Worm (Caenorhabditis elegans) whole organism, young adult: Measurements from ENCODE around the gene tiar-2.

ENCODE experiments used
- B0261.1 ChIP-seq: sonication (generic microtip); optimal IDR thresholded peaks from 2 replicates; lab custom pipeline; 2016; ENCODE audit warnings: mild to moderate bottlenecking, missing genetic modification characterization, moderate library complexity, missing compliant biosample characterization
- C17E4.6 ChIP-seq: fragments of 200-800 bp; sonication (Bioruptor generic); IDR thresholded peaks from 2 replicates; pipeline ENCODE4 v1.3.6; 2022; ENCODE audit warnings: missing genetic modification reagents, missing genetic modification characterization, missing compliant biosample characterization
- F23B12.7 ChIP-seq: sonication (generic microtip); optimal IDR thresholded peaks from 2 replicates; lab custom pipeline; 2017; ENCODE audit warnings: missing genetic modification characterization, mild to moderate bottlenecking, missing compliant biosample characterization, antibody characterized with exemption, moderate library complexity; ENCODE audit not compliant: insufficient read depth
- F49E8.2 ChIP-seq: sonication (generic microtip); optimal IDR thresholded peaks from 3 replicates; lab custom pipeline; 2017; ENCODE audit warnings: missing genetic modification characterization, mild to moderate bottlenecking, missing compliant biosample characterization, antibody characterized with exemption, moderate library complexity; ENCODE audit not compliant: insufficient read depth
- F52B5.7 ChIP-seq: sonication (generic microtip); optimal IDR thresholded peaks from 2 replicates; lab custom pipeline; 2016; ENCODE audit warnings: mild to moderate bottlenecking, missing genetic modification characterization, missing compliant biosample characterization
- F57C9.4 ChIP-seq: sonication (generic microtip); optimal IDR thresholded peaks from 2 replicates; lab custom pipeline; 2017; ENCODE audit warnings: mild to moderate bottlenecking, missing genetic modification characterization, missing compliant biosample characterization
- K11D2.4 ChIP-seq: fragments of 200-800 bp; sonication (Bioruptor generic); IDR thresholded peaks from 2 replicates; pipeline ENCODE4 v1.3.6; 2022; ENCODE audit warnings: missing genetic modification reagents, missing genetic modification characterization, missing compliant biosample characterization
- T07F8.4 ChIP-seq: sonication (generic microtip); optimal IDR thresholded peaks from 2 replicates; lab custom pipeline; 2016; ENCODE audit warnings: mild to moderate bottlenecking, missing genetic modification characterization, moderate library complexity, missing compliant biosample characterization
- Y53F4B.3 ChIP-seq: fragments of 200-800 bp; sonication (Bioruptor generic); IDR thresholded peaks from 2 replicates; pipeline ENCODE4 v1.3.6; 2022; ENCODE audit warnings: missing genetic modification reagents, missing genetic modification characterization, missing compliant biosample characterization
- Y56A3A.18 ChIP-seq: fragments of 200-800 bp; sonication (Bioruptor generic); IDR thresholded peaks from 2 replicates; pipeline ENCODE4 v1.3.6; 2022; ENCODE audit warnings: missing genetic modification reagents, missing genetic modification characterization, missing compliant biosample characterization
- Y95B8A.8 ChIP-seq: fragments of 200-800 bp; sonication (Bioruptor generic); IDR thresholded peaks from 2 replicates; pipeline ENCODE4 v1.3.6; 2022; ENCODE audit warnings: missing genetic modification reagents, missing genetic modification characterization, missing compliant biosample characterization
- akir-1 ChIP-seq: fragments of 200-800 bp; sonication (Bioruptor generic); optimal IDR thresholded peaks from 2 replicates; lab custom pipeline; 2018; ENCODE audit warnings: mild to moderate bottlenecking, missing genetic modification characterization, moderate library complexity, missing compliant biosample characterization
- atf-7 ChIP-seq: sonication (generic microtip); optimal IDR thresholded peaks from 2 replicates; lab custom pipeline; 2017; ENCODE audit warnings: mild to moderate bottlenecking, missing genetic modification characterization, missing compliant biosample characterization
- attf-3 ChIP-seq: fragments of 200-800 bp; sonication (Bioruptor generic); conservative IDR thresholded peaks from 2 replicates; pipeline ENCODE4 v1.3.6; 2022; ENCODE audit warnings: missing genetic modification reagents, missing genetic modification characterization, missing compliant biosample characterization
- bed-2 ChIP-seq: fragments of 200-800 bp; sonication (Bioruptor generic); IDR thresholded peaks from 2 replicates; pipeline ENCODE4 v1.3.6; 2022; ENCODE audit warnings: missing genetic modification reagents, missing genetic modification characterization, missing compliant biosample characterization
- ceh-100 ChIP-seq: fragments of 200-800 bp; sonication (Bioruptor generic); IDR thresholded peaks from 2 replicates; pipeline ENCODE4 v1.3.6; 2022; ENCODE audit warnings: missing genetic modification reagents, missing genetic modification characterization, missing compliant biosample characterization
- ceh-27 ChIP-seq: fragments of 200-800 bp; sonication (Bioruptor generic); optimal IDR thresholded peaks from 2 replicates; lab custom pipeline; 2018; ENCODE audit warnings: mild to moderate bottlenecking, missing genetic modification characterization, moderate library complexity, missing compliant biosample characterization
- ceh-91 ChIP-seq: fragments of 200-800 bp; sonication (Bioruptor generic); IDR thresholded peaks from 2 replicates; pipeline ENCODE4 v1.3.6; 2022; ENCODE audit warnings: missing genetic modification reagents, missing genetic modification characterization, missing compliant biosample characterization
- dox-1 ChIP-seq: fragments of 200-800 bp; sonication (Bioruptor generic); IDR thresholded peaks from 2 replicates; pipeline ENCODE4 v1.3.6; 2022; ENCODE audit warnings: missing genetic modification reagents, missing genetic modification characterization, missing compliant biosample characterization
- dpff-1 ChIP-seq: sonication (generic microtip); optimal IDR thresholded peaks from 2 replicates; lab custom pipeline; 2017; ENCODE audit warnings: mild to moderate bottlenecking, missing genetic modification characterization, missing compliant biosample characterization
- dpl-1 ChIP-seq: fragments of 150-350 bp; optimal IDR thresholded peaks from 2 replicates; lab custom pipeline; 2014; ENCODE audit warnings: missing biosample characterization, missing genetic modification reagents, missing genetic modification characterization
- egl-18 ChIP-seq: fragments of 200-800 bp; sonication (Bioruptor generic); IDR thresholded peaks from 2 replicates; pipeline ENCODE4 v1.3.6; 2022; ENCODE audit warnings: missing genetic modification reagents, missing genetic modification characterization, missing compliant biosample characterization
- egrh-3 ChIP-seq: fragments of 200-800 bp; sonication (Bioruptor generic); IDR thresholded peaks from 2 replicates; pipeline ENCODE4 v1.3.6; 2022; ENCODE audit warnings: missing genetic modification reagents, missing genetic modification characterization, missing compliant biosample characterization
- gei-17 ChIP-seq: fragments of 200-800 bp; sonication (Bioruptor generic); optimal IDR thresholded peaks from 2 replicates; lab custom pipeline; 2018; ENCODE audit warnings: mild to moderate bottlenecking, missing genetic modification characterization, missing compliant biosample characterization
- him-1 ChIP-seq: sonication (generic microtip); optimal IDR thresholded peaks from 2 replicates; lab custom pipeline; 2016; ENCODE audit warnings: missing genotype, missing genetic modification reagents, missing genetic modification characterization, missing compliant biosample characterization
- hlh-12 ChIP-seq: sonication (generic microtip); optimal IDR thresholded peaks from 2 replicates; lab custom pipeline; 2016; ENCODE audit warnings: missing genetic modification characterization, missing compliant biosample characterization
- hmg-20 ChIP-seq: fragments of 200-800 bp; sonication (Bioruptor generic); IDR thresholded peaks from 2 replicates; pipeline ENCODE4 v1.3.6; 2022; ENCODE audit warnings: missing genetic modification reagents, missing genetic modification characterization, missing compliant biosample characterization
- lag-1 ChIP-seq: fragments of 200-800 bp; sonication (Bioruptor generic); IDR thresholded peaks from 2 replicates; pipeline ENCODE4 v1.3.6; 2022; ENCODE audit warnings: missing genetic modification reagents, missing genetic modification characterization, missing compliant biosample characterization
- let-607 ChIP-seq, 2 experiments: fragments of 200-800 bp in 1 of 2; sonication (Bioruptor generic) in 1 of 2; sonication (generic microtip) in 1 of 2; optimal IDR thresholded peaks; 2 replicates each; lab custom pipeline; 2016 to 2018; ENCODE audit warnings: mild to moderate bottlenecking in 2 of 2, missing compliant biosample characterization in 2 of 2, missing genetic modification characterization in 2 of 2, moderate library complexity in 2 of 2, missing genotype in 1 of 2
- lin-35 ChIP-seq, 3 experiments: fragments of 150-350 bp in 2 of 3; sonication (generic microtip) in 1 of 3; optimal IDR thresholded peaks; 2 replicates each; lab custom pipeline; 2014 to 2018; ENCODE audit warnings: missing biosample characterization in 3 of 3, missing genetic modification characterization in 3 of 3, missing genetic modification reagents in 3 of 3
- lin-40 ChIP-seq: sonication (generic microtip); optimal IDR thresholded peaks from 2 replicates; lab custom pipeline; 2016; ENCODE audit warnings: missing genetic modification characterization, mild to moderate bottlenecking, missing compliant biosample characterization, missing genotype, missing genetic modification reagents
- madf-10 ChIP-seq: sonication (generic microtip); optimal IDR thresholded peaks from 2 replicates; lab custom pipeline; 2016; ENCODE audit warnings: mild to moderate bottlenecking, missing genetic modification characterization, missing compliant biosample characterization
- madf-6 ChIP-seq: fragments of 200-800 bp; sonication (Bioruptor generic); IDR thresholded peaks from 2 replicates; pipeline ENCODE4 v1.3.6; 2022; ENCODE audit warnings: missing genetic modification reagents, missing genetic modification characterization, missing compliant biosample characterization
- mxl-1 ChIP-seq: sonication (generic microtip); optimal IDR thresholded peaks from 2 replicates; lab custom pipeline; 2016; ENCODE audit warnings: missing genetic modification characterization, missing compliant biosample characterization
- nfyb-1 ChIP-seq: fragments of 200-800 bp; sonication (Bioruptor generic); IDR thresholded peaks from 2 replicates; pipeline ENCODE4 v1.3.6; 2022; ENCODE audit warnings: missing genetic modification reagents, missing genetic modification characterization, missing compliant biosample characterization
- nhr-80 ChIP-seq: sonication (generic microtip); optimal IDR thresholded peaks from 2 replicates; lab custom pipeline; 2016; ENCODE audit warnings: missing genetic modification characterization, missing compliant biosample characterization
- rcor-1 ChIP-seq: fragments of 200-800 bp; sonication (Bioruptor generic); IDR thresholded peaks from 2 replicates; pipeline ENCODE4 v1.3.6; 2022; ENCODE audit warnings: missing genetic modification reagents, missing genetic modification characterization, missing compliant biosample characterization
- rec-8 ChIP-seq, 2 experiments: sonication (generic microtip); optimal IDR thresholded peaks; 2 replicates each; lab custom pipeline; 2016; ENCODE audit warnings: mild to moderate bottlenecking in 2 of 2, missing genetic modification characterization in 2 of 2, missing genetic modification reagents in 2 of 2, missing genotype in 2 of 2, missing biosample characterization in 1 of 2, missing compliant biosample characterization in 1 of 2, moderate library complexity in 1 of 2
- rpc-1 ChIP-seq, 2 experiments: fragments of 150-350 bp in 1 of 2; sonication (generic microtip) in 1 of 2; optimal IDR thresholded peaks; 2 replicates each; lab custom pipeline; 2014 to 2018; ENCODE audit warnings: missing biosample characterization in 1 of 2, missing genetic modification characterization in 1 of 2, missing genetic modification reagents in 1 of 2, missing genotype in 1 of 2
- sea-2 ChIP-seq: fragments of 200-800 bp; sonication (Bioruptor generic); IDR thresholded peaks from 2 replicates; pipeline ENCODE4 v1.3.6; 2022; ENCODE audit warnings: missing genetic modification characterization, missing compliant biosample characterization
- snpc-4 ChIP-seq, 5 experiments: fragments of 150-350 bp in 1 of 5; sonication (generic microtip) in 4 of 5; optimal IDR thresholded peaks; 2 replicates each; lab custom pipeline; 2014 to 2018; ENCODE audit warnings: missing genetic modification characterization in 5 of 5, missing biosample characterization in 3 of 5, antibody characterized with exemption in 2 of 5, mild to moderate bottlenecking in 2 of 5, missing compliant biosample characterization in 2 of 5, missing genotype in 2 of 5, moderate library complexity in 2 of 5, missing genetic modification reagents in 1 of 5
- somi-1 ChIP-seq: fragments of 200-800 bp; sonication (Bioruptor generic); optimal IDR thresholded peaks from 2 replicates; lab custom pipeline; 2018; ENCODE audit warnings: mild to moderate bottlenecking, missing genetic modification characterization, missing compliant biosample characterization
- unc-130 ChIP-seq: sonication (generic microtip); optimal IDR thresholded peaks from 2 replicates; lab custom pipeline; 2016; ENCODE audit warnings: missing genetic modification reagents, missing genetic modification characterization, missing compliant biosample characterization
- xnd-1 ChIP-seq: sonication (generic microtip); optimal IDR thresholded peaks from 2 replicates; lab custom pipeline; 2016; ENCODE audit warnings: missing genotype, missing genetic modification reagents, missing genetic modification characterization, missing compliant biosample characterization
- zfh-2 ChIP-seq: fragments of 200-800 bp; sonication (Bioruptor generic); conservative IDR thresholded peaks from 2 replicates; pipeline ENCODE4 v1.3.6; 2022; ENCODE audit warnings: missing genetic modification reagents, missing genetic modification characterization, missing compliant biosample characterization
- ztf-22 ChIP-seq: fragments of 200-800 bp; sonication (Bioruptor generic); optimal IDR thresholded peaks from 2 replicates; lab custom pipeline; 2018; ENCODE audit warnings: mild to moderate bottlenecking, missing genetic modification characterization, moderate library complexity, missing compliant biosample characterization

The tiar-2 gene

DNA sequence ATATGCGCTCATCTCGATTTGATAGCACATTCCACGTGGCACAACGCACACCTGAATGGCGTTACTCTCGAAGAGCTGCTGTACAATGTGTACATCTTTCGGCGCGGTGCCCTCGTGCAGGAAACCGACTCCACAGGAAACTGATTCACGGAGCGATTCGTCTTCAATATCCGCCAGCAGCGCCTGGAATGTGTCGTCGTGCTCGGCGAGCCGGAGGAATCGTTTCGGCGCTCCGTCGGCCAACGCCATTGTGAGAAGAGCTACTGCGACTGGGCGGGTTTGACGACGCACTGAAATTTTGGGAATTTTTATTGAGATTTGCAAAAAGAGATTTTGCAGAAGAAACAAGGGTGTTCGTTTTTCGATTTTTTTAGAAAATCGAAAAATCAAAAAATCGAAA is 38.5 kb upstream of the tiar-2 start:
- TF ChIP-seq egrh-3 (GFP tag; lab: Robert Waterston, UW) (peak; percentile 27; the same call in 1 of the 2 replicates), zfh-2 (peak; percentile 73), F52B5.7 (tag; lab: Kevin White, UChicago) (peak; percentile 19), K11D2.4 (no peak), dox-1 (GFP tag; lab: Robert Waterston, UW) (0 out of 2 replicates have a peak, but pooled peaks have one; percentile 10), him-1 (tag; lab: Kevin White, UChicago) (no peak)

DNA sequence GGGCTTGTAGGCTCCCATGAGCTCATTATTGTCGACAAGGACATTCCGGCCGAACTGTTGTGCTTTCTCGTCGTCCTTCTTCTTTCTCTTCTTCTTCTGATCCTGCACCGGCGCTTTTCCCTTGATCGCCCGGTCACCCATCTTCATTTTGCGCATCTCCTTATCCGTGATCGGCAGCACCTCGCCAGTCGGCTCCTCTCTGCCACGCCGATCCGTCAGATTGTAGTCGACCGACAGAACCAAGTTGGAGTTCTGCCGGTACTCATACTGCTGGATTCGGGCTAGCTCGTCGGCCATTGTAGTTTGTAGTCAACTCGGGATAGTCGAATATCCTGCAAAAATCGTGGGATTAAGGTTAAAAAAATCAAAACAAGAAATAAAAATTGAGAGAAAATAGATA is 31.9 kb upstream of the tiar-2 start, which contains the start of gene snrp-200:
snrp-200 (minus strand) TSS at position 332 of the 400 bp plus-strand sequence.
- no peak for TF ChIP-seq snpc-4 (GFP tag; optimal IDR thresholded peaks at IDR 0.05; lab: Kevin White, UChicago)
- TF ChIP-seq snpc-4 (tag; optimal IDR thresholded peaks at IDR 0.05; lab: Kevin White, UChicago): no peak
- no peak for TF ChIP-seq akir-1 (GFP tag; lab: Kevin White, UChicago)
- TF ChIP-seq lin-40 (tag; lab: Kevin White, UChicago): no peak
- peak; percentile 76 for TF ChIP-seq zfh-2
- TF ChIP-seq ztf-22 (GFP tag; lab: Kevin White, UChicago): no peak
- peak; percentile 14 for TF ChIP-seq xnd-1 (tag; lab: Kevin White, UChicago)
- TF ChIP-seq dpff-1 (tag; lab: Kevin White, UChicago): peak; percentile 15
- TF ChIP-seq F49E8.2 (tag; lab: Kevin White, UChicago): no peak
- peak; percentile 45; the same call in 1 of the 2 replicates for TF ChIP-seq nfyb-1 (GFP tag; lab: Robert Waterston, UW)
- no peak for TF ChIP-seq ceh-91 (GFP tag; lab: Robert Waterston, UW)
- TF ChIP-seq Y95B8A.8: no peak
- TF ChIP-seq ceh-100 (GFP tag; lab: Robert Waterston, UW): peak; percentile 56; the same call in 1 of the 2 replicates
- no peak for TF ChIP-seq unc-130 (GFP tag; lab: Kevin White, UChicago)
- no peak for TF ChIP-seq bed-2 (GFP tag; lab: Robert Waterston, UW)
- no peak for TF ChIP-seq mxl-1 (tag; lab: Kevin White, UChicago)
- TF ChIP-seq Y53F4B.3 (GFP tag; lab: Robert Waterston, UW): no peak
- TF ChIP-seq F57C9.4 (tag; lab: Kevin White, UChicago): no peak
- TF ChIP-seq dpl-1 (GFP tag; lab: Kevin White, UChicago): no peak
- no peak for TF ChIP-seq lin-35 (GFP tag; optimal IDR thresholded peaks at IDR 0.05; lab: Kevin White, UChicago)
- TF ChIP-seq sea-2 (GFP tag; lab: Robert Waterston, UW): no peak
- no peak for TF ChIP-seq ceh-27
- no peak for TF ChIP-seq T07F8.4
- 0 out of 2 replicates have a peak, but pooled peaks have one; percentile 7 for TF ChIP-seq hmg-20
- TF ChIP-seq lag-1 (GFP tag; lab: Robert Waterston, UW): no peak
- TF ChIP-seq nhr-80 (tag; lab: Kevin White, UChicago): no peak
- no peak for TF ChIP-seq B0261.1 (tag; lab: Kevin White, UChicago)
- TF ChIP-seq rpc-1 (optimal IDR thresholded peaks at IDR 0.05; lab: Kevin White, UChicago): no peak
- TF ChIP-seq rpc-1 (tag; optimal IDR thresholded peaks at IDR 0.05; lab: Kevin White, UChicago): no peak
- TF ChIP-seq gei-17 (GFP tag; lab: Kevin White, UChicago): no peak
- TF ChIP-seq Y56A3A.18 (GFP tag; lab: Robert Waterston, UW): peak; percentile 58; the same call in 1 of the 2 replicates
- TF ChIP-seq madf-6: peak; percentile 71
- TF ChIP-seq attf-3 (GFP tag; lab: Robert Waterston, UW): 0 out of 2 replicates have a peak, but pooled peaks have one; percentile 9
- TF ChIP-seq C17E4.6: no peak; the same call in 1 of the 2 replicates
- TF ChIP-seq madf-10 (tag; lab: Kevin White, UChicago): no peak
- TF ChIP-seq rec-8 (tag; optimal IDR thresholded peaks at IDR 0.05; lab: Kevin White, UChicago): no peak
- no peak for TF ChIP-seq rcor-1 (GFP tag; lab: Robert Waterston, UW)
- TF ChIP-seq somi-1 (GFP tag; lab: Kevin White, UChicago): no peak
- no peak for TF ChIP-seq hlh-12 (tag; lab: Kevin White, UChicago)
- TF ChIP-seq let-607 (tag; optimal IDR thresholded peaks at IDR 0.05; lab: Kevin White, UChicago): no peak
- TF ChIP-seq atf-7 (tag; lab: Kevin White, UChicago): peak; percentile 53
- TF ChIP-seq F23B12.7: no peak
- no peak for TF ChIP-seq egl-18 (GFP tag; lab: Robert Waterston, UW)
